Worm (Caenorhabditis elegans) whole organism, L1 larva: ENCODE measurements around the gene sri-20.

Source experiments
- C04F5.9 ChIP-seq: sonication (generic microtip); optimal IDR thresholded peaks from 2 replicates; lab custom pipeline; 2016; ENCODE audit warnings: missing genetic modification characterization, missing compliant biosample characterization
- C16A3.4 ChIP-seq: fragments of 150-350 bp; optimal IDR thresholded peaks from 2 replicates; lab custom pipeline; 2014; ENCODE audit warnings: missing biosample characterization, missing genetic modification characterization
- Y116A8C.19 ChIP-seq: sonication (generic microtip); optimal IDR thresholded peaks from 2 replicates; lab custom pipeline; 2016; ENCODE audit warnings: missing compliant biosample characterization, missing genetic modification characterization, borderline replicate concordance
- aha-1 ChIP-seq: fragments of 150-350 bp; optimal IDR thresholded peaks from 2 replicates; lab custom pipeline; 2014; ENCODE audit warnings: missing biosample characterization, missing genetic modification characterization
- aly-2 ChIP-seq: fragments of 150-350 bp; optimal IDR thresholded peaks from 2 replicates; lab custom pipeline; 2014; ENCODE audit warnings: missing biosample characterization, missing genetic modification characterization
- ama-1 ChIP-seq: fragments of 150-350 bp; optimal IDR thresholded peaks from 2 replicates; lab custom pipeline; 2014
- ceh-63 ChIP-seq: fragments of 200-800 bp; sonication (Bioruptor generic); optimal IDR thresholded peaks from 2 replicates; lab custom pipeline; 2018; ENCODE audit warnings: mild to moderate bottlenecking, missing genetic modification characterization, missing compliant biosample characterization
- ceh-90 ChIP-seq: sonication (generic microtip); optimal IDR thresholded peaks from 2 replicates; lab custom pipeline; 2016; ENCODE audit warnings: missing genetic modification characterization, missing compliant biosample characterization
- dpl-1 ChIP-seq, 3 experiments: fragments of 150-350 bp in 2 of 3; sonication (generic microtip) in 1 of 3; optimal IDR thresholded peaks; 2 replicates each; lab custom pipeline; 2014 to 2017; ENCODE audit warnings: missing biosample characterization in 3 of 3, missing genetic modification characterization in 3 of 3, missing genetic modification reagents in 3 of 3
- efl-1 ChIP-seq, 4 experiments: fragments of 150-350 bp; optimal IDR thresholded peaks in 3 of 4; peaks in 1 of 4; 1 replicate in 1 of 4; 2 replicates in 3 of 4; lab custom pipeline; 2014; ENCODE audit warnings: missing biosample characterization in 2 of 4, missing genetic modification characterization in 2 of 4, missing genetic modification reagents in 2 of 4
- egl-13 ChIP-seq: sonication (generic microtip); optimal IDR thresholded peaks from 2 replicates; lab custom pipeline; 2016; ENCODE audit warnings: missing genotype, missing genetic modification reagents, missing genetic modification characterization, missing compliant biosample characterization
- egl-27 ChIP-seq, 2 experiments: fragments of 150-350 bp in 1 of 2; sonication (generic microtip); optimal IDR thresholded peaks; 3 replicates each; lab custom pipeline; 2017 to 2018; ENCODE audit warnings: missing biosample characterization in 2 of 2, missing genetic modification characterization in 2 of 2, missing genetic modification reagents in 2 of 2
- elt-3 ChIP-seq, 6 experiments: fragments of 150-350 bp in 1 of 6; sonication (generic microtip); optimal IDR thresholded peaks; 2 replicates each; lab custom pipeline; 2017 to 2018; ENCODE audit warnings: missing biosample characterization in 6 of 6, missing genetic modification characterization in 6 of 6, inconsistent platforms in 1 of 6
- ets-5 ChIP-seq: fragments of 200-800 bp; sonication (Bioruptor generic); IDR thresholded peaks from 2 replicates; pipeline ENCODE4 v1.3.6; 2022; ENCODE audit warnings: missing genetic modification characterization, missing compliant biosample characterization
- fkh-10 ChIP-seq: sonication (generic microtip); optimal IDR thresholded peaks from 2 replicates; lab custom pipeline; 2017; ENCODE audit warnings: missing biosample characterization, missing genetic modification reagents, missing genetic modification characterization
- fkh-4 ChIP-seq: sonication (generic microtip); optimal IDR thresholded peaks from 2 replicates; lab custom pipeline; 2016; ENCODE audit warnings: missing compliant biosample characterization, missing genetic modification characterization, borderline replicate concordance
- fos-1 ChIP-seq: fragments of 150-350 bp; optimal IDR thresholded peaks from 2 replicates; lab custom pipeline; 2014; ENCODE audit warnings: missing biosample characterization, missing genetic modification characterization
- grh-1 ChIP-seq: fragments of 200-800 bp; sonication (Bioruptor generic); IDR thresholded peaks from 2 replicates; pipeline ENCODE4 v1.3.6; 2022; ENCODE audit warnings: missing genetic modification reagents, missing genetic modification characterization, missing compliant biosample characterization
- hlh-17 ChIP-seq: fragments of 200-800 bp; sonication (Bioruptor generic); optimal IDR thresholded peaks from 2 replicates; lab custom pipeline; 2018; ENCODE audit warnings: missing genetic modification characterization, mild to moderate bottlenecking, missing compliant biosample characterization, moderate library complexity, borderline replicate concordance
- hlh-4 ChIP-seq: sonication (generic microtip); optimal IDR thresholded peaks from 2 replicates; lab custom pipeline; 2016; ENCODE audit warnings: mild to moderate bottlenecking, missing genetic modification characterization, missing compliant biosample characterization
- hpl-2 ChIP-seq: fragments of 150-350 bp; optimal IDR thresholded peaks from 2 replicates; lab custom pipeline; 2014; ENCODE audit warnings: missing biosample characterization, missing genetic modification reagents, missing genetic modification characterization
- irx-1 ChIP-seq: sonication (generic microtip); optimal IDR thresholded peaks from 2 replicates; lab custom pipeline; 2016; ENCODE audit warnings: missing genetic modification characterization, missing compliant biosample characterization
- lin-15B ChIP-seq: fragments of 150-350 bp; sonication (generic microtip); optimal IDR thresholded peaks from 3 replicates; lab custom pipeline; 2014; ENCODE audit warnings: missing biosample characterization, missing genetic modification characterization
- lin-35 ChIP-seq, 2 experiments: fragments of 150-350 bp; optimal IDR thresholded peaks; 2 replicates each; lab custom pipeline; 2014; ENCODE audit warnings: missing biosample characterization in 2 of 2, missing genetic modification characterization in 2 of 2, missing genetic modification reagents in 2 of 2
- lin-39 ChIP-seq: fragments of 150-350 bp; optimal IDR thresholded peaks from 2 replicates; lab custom pipeline; 2014; ENCODE audit warnings: missing biosample characterization, missing genetic modification reagents, missing genetic modification characterization
- lir-3 ChIP-seq: sonication (generic microtip); optimal IDR thresholded peaks from 2 replicates; lab custom pipeline; 2016; ENCODE audit warnings: mild to moderate bottlenecking, missing genetic modification characterization, moderate library complexity, missing compliant biosample characterization; ENCODE audit not compliant: poor library complexity
- lsy-2 ChIP-seq, 2 experiments: fragments of 150-350 bp; optimal IDR thresholded peaks; 2 replicates each; lab custom pipeline; 2014; ENCODE audit warnings: missing biosample characterization in 2 of 2, missing genetic modification characterization in 2 of 2
- mab-9 ChIP-seq: fragments of 200-800 bp; sonication (Bioruptor generic); IDR thresholded peaks from 2 replicates; pipeline ENCODE4 v1.3.6; 2022; ENCODE audit warnings: missing genetic modification reagents, missing genetic modification characterization, missing compliant biosample characterization
- mdl-1 ChIP-seq, 2 experiments: fragments of 150-350 bp; optimal IDR thresholded peaks; 2 replicates each; lab custom pipeline; 2014 to 2017; ENCODE audit warnings: missing biosample characterization in 2 of 2, missing genetic modification characterization in 2 of 2, inconsistent platforms in 1 of 2
- mef-2 ChIP-seq: fragments of 150-350 bp; optimal IDR thresholded peaks from 2 replicates; lab custom pipeline; 2014; ENCODE audit warnings: missing biosample characterization, missing genetic modification characterization
- nhr-12 ChIP-seq: sonication (generic microtip); optimal IDR thresholded peaks from 2 replicates; lab custom pipeline; 2017; ENCODE audit warnings: missing biosample characterization, missing genetic modification characterization
- nhr-47 ChIP-seq: sonication (generic microtip); optimal IDR thresholded peaks from 2 replicates; lab custom pipeline; 2016; ENCODE audit warnings: mild to moderate bottlenecking, missing genetic modification characterization, moderate library complexity, missing compliant biosample characterization
- nhr-71 ChIP-seq: sonication (generic microtip); optimal IDR thresholded peaks from 2 replicates; lab custom pipeline; 2016; ENCODE audit warnings: mild to moderate bottlenecking, missing genetic modification characterization, moderate library complexity, missing compliant biosample characterization
- nhr-76 ChIP-seq: sonication (generic microtip); optimal IDR thresholded peaks from 2 replicates; lab custom pipeline; 2017; ENCODE audit warnings: missing biosample characterization, missing genetic modification characterization
- nhr-85 ChIP-seq: sonication (generic microtip); peaks from one replicate; lab custom pipeline; 2016; ENCODE audit warnings: missing genetic modification characterization, inconsistent platforms, missing compliant biosample characterization
- pag-3 ChIP-seq: sonication (generic microtip); optimal IDR thresholded peaks from 2 replicates; lab custom pipeline; 2017; ENCODE audit warnings: missing genetic modification characterization, mild to moderate bottlenecking, missing compliant biosample characterization, antibody characterized with exemption, borderline replicate concordance; ENCODE audit not compliant: insufficient read depth
- pax-3 ChIP-seq: fragments of 200-800 bp; sonication (Bioruptor generic); optimal IDR thresholded peaks from 2 replicates; lab custom pipeline; 2018; ENCODE audit warnings: mild to moderate bottlenecking, missing genetic modification characterization, moderate library complexity, missing compliant biosample characterization
- rnt-1 ChIP-seq: sonication (generic microtip); optimal IDR thresholded peaks from 2 replicates; lab custom pipeline; 2016; ENCODE audit warnings: mild to moderate bottlenecking, missing genetic modification characterization, moderate library complexity, missing compliant biosample characterization
- skn-1 ChIP-seq: fragments of 150-350 bp; optimal IDR thresholded peaks from 2 replicates; lab custom pipeline; 2014; ENCODE audit warnings: missing biosample characterization, missing genetic modification characterization
- snpc-4 ChIP-seq: fragments of 150-350 bp; optimal IDR thresholded peaks from 2 replicates; lab custom pipeline; 2014; ENCODE audit warnings: missing biosample characterization, missing genetic modification characterization
- snu-23 ChIP-seq: sonication (generic microtip); optimal IDR thresholded peaks from 2 replicates; lab custom pipeline; 2016; ENCODE audit warnings: missing genetic modification characterization, missing compliant biosample characterization
- sox-4 ChIP-seq: sonication (generic microtip); optimal IDR thresholded peaks from 2 replicates; lab custom pipeline; 2016; ENCODE audit warnings: missing genetic modification characterization, missing compliant biosample characterization
- swsn-7 ChIP-seq: sonication (generic microtip); optimal IDR thresholded peaks from 2 replicates; lab custom pipeline; 2016; ENCODE audit warnings: missing genetic modification characterization, missing compliant biosample characterization
- tlp-1 ChIP-seq: fragments of 150-350 bp; optimal IDR thresholded peaks from 2 replicates; lab custom pipeline; 2014; ENCODE audit warnings: missing biosample characterization, missing genetic modification characterization
- unc-30 ChIP-seq: sonication (generic microtip); optimal IDR thresholded peaks from 2 replicates; lab custom pipeline; 2017; ENCODE audit warnings: missing biosample characterization, missing genetic modification characterization
- unc-62 ChIP-seq: fragments of 150-350 bp; optimal IDR thresholded peaks from 2 replicates; lab custom pipeline; 2014; ENCODE audit warnings: missing biosample characterization, missing genetic modification reagents, missing genetic modification characterization
- unc-86 ChIP-seq: sonication (generic microtip); optimal IDR thresholded peaks from 2 replicates; lab custom pipeline; 2016; ENCODE audit warnings: missing genetic modification characterization, missing compliant biosample characterization
- unc-98 ChIP-seq: fragments of 200-800 bp; sonication (Bioruptor generic); IDR thresholded peaks from 2 replicates; pipeline ENCODE4 v1.3.6; 2022; ENCODE audit warnings: missing genetic modification characterization, missing compliant biosample characterization
- vab-15 ChIP-seq: sonication (generic microtip); optimal IDR thresholded peaks from 2 replicates; lab custom pipeline; 2017; ENCODE audit warnings: missing genotype, mild to moderate bottlenecking, missing genetic modification characterization, missing compliant biosample characterization
- zag-1 ChIP-seq: fragments of 150-350 bp; optimal IDR thresholded peaks from 2 replicates; lab custom pipeline; 2014; ENCODE audit warnings: missing biosample characterization, missing genetic modification characterization
- zip-4 ChIP-seq: fragments of 200-800 bp; sonication (Bioruptor generic); optimal IDR thresholded peaks from 2 replicates; lab custom pipeline; 2018; ENCODE audit warnings: mild to moderate bottlenecking, missing genetic modification characterization, moderate library complexity, missing compliant biosample characterization
- ztf-4 ChIP-seq: fragments of 150-350 bp; optimal IDR thresholded peaks from 2 replicates; lab custom pipeline; 2014; ENCODE audit warnings: missing biosample characterization, missing genetic modification characterization

sri-20 gene

DNA sequence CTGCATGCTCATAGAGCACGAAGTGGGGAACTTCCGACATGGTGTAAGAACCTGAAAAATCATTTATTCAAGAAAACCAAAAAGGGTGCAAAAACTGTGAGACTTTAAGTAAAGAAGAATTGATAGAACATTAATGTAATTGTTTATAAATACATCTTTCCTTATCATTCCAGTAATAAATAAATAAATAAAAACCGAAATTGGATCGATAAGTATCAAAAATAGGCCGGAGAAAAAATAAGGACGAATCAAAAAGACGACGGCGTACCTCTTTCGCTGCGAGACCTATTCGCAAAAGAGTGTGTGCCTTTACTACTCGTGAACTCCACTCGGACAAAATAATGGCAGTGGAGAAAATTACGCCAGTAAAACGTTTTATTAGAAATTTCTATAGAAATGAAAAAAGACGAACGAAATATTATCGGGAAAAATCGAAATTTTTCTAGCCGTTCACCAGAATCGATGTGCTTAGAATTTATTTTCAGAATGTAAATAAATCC lies 15.4 kb upstream of the sri-20 start, which contains the start of gene nol-56 (continued):
- TF ChIP-seq zag-1 (tag; lab: Kevin White, UChicago) (no peak), lin-15B (tag; lab: Kevin White, UChicago) (peak; percentile 81), aha-1 (tag; lab: Kevin White, UChicago) (no peak), lin-39 (tag; lab: Kevin White, UChicago) (peak; percentile 51), rnt-1 (tag; lab: Kevin White, UChicago) (peak; percentile 95), lin-35 (GFP tag; optimal IDR thresholded peaks at IDR 0.05; lab: Kevin White, UChicago) (peak; percentile 88 to 91), egl-27 (tag; optimal IDR thresholded peaks at IDR 0.05; lab: Kevin White, UChicago) (no peak), ama-1 (no peak), pag-3 (tag; lab: Kevin White, UChicago) (no peak), snu-23 (peak; percentile 92), fos-1 (tag; lab: Kevin White, UChicago) (peak; percentile 44), swsn-7 (peak; percentile 92), vab-15 (no peak), lir-3 (tag; lab: Kevin White, UChicago) (peak; percentile 88), zip-4 (GFP tag; lab: Kevin White, UChicago) (peak; percentile 47), hpl-2 (peak; percentile 0), elt-3 (tag; optimal IDR thresholded peaks at IDR 0.05; lab: Kevin White, UChicago) (peak in 2 of 6 experiments; percentile 44 to 47), mdl-1 (tag; optimal IDR thresholded peaks at IDR 0.05; lab: Kevin White, UChicago) (peak in 1 of 2 experiments; percentile 73), pax-3 (tag; lab: Kevin White, UChicago) (peak; percentile 49), fkh-4 (tag; lab: Kevin White, UChicago) (peak; percentile 43), egl-13 (tag; lab: Kevin White, UChicago) (peak; percentile 83), unc-30 (tag; lab: Kevin White, UChicago) (no peak), grh-1 (GFP tag; lab: Robert Waterston, UW) (peak; percentile 70), hlh-17 (GFP tag; lab: Kevin White, UChicago) (no peak), nhr-76 (tag; lab: Kevin White, UChicago) (no peak), unc-62 (GFP tag; lab: Kevin White, UChicago) (no peak), irx-1 (peak; percentile 78), unc-86 (peak; percentile 77), snpc-4 (tag; lab: Kevin White, UChicago) (peak; percentile 69), fkh-10 (GFP tag; lab: Kevin White, UChicago) (no peak), efl-1 (optimal IDR thresholded peaks at IDR 0.05; lab: Kevin White, UChicago) (peak; percentile 87 to 90), efl-1 (GFP tag; optimal IDR thresholded peaks at IDR 0.05 in 1 of 2; lab: Kevin White, UChicago) (peak; percentile 84 to 98), Y116A8C.19 (peak; percentile 2), lsy-2 (tag; optimal IDR thresholded peaks at IDR 0.05; lab: Kevin White, UChicago) (peak; percentile 87 to 93), mef-2 (tag; lab: Kevin White, UChicago) (no peak), ets-5 (GFP tag; lab: Robert Waterston, UW) (no peak), ceh-63 (GFP tag; lab: Kevin White, UChicago) (no peak), tlp-1 (no peak), dpl-1 (GFP tag; optimal IDR thresholded peaks at IDR 0.05; lab: Kevin White, UChicago) (peak; percentile 81 to 86 (median 85)), ztf-4 (peak; percentile 42), unc-98 (GFP tag; lab: Robert Waterston, UW) (no peak), nhr-47 (peak; percentile 92), mab-9 (peak; percentile 62), nhr-71 (tag; lab: Kevin White, UChicago) (peak; percentile 93), C04F5.9 (peak; percentile 74), hlh-4 (tag; lab: Kevin White, UChicago) (no peak), aly-2 (tag; lab: Kevin White, UChicago) (peak; percentile 45), nhr-12 (tag; lab: Kevin White, UChicago) (no peak), sox-4 (tag; lab: Kevin White, UChicago) (peak; percentile 85), nhr-85 (tag; lab: Kevin White, UChicago) (peak; percentile 87), skn-1 (tag; lab: Kevin White, UChicago) (peak; percentile 75), C16A3.4 (tag; lab: Kevin White, UChicago) (peak; percentile 87), ceh-90 (peak; percentile 75)
